Fruit fly (Drosophila melanogaster): ENCODE data around the gene CG13775.
A peak's percentile ranks its signal among the peaks of the same experiment; 100 is the strongest.

The CG13775 gene

DNA sequence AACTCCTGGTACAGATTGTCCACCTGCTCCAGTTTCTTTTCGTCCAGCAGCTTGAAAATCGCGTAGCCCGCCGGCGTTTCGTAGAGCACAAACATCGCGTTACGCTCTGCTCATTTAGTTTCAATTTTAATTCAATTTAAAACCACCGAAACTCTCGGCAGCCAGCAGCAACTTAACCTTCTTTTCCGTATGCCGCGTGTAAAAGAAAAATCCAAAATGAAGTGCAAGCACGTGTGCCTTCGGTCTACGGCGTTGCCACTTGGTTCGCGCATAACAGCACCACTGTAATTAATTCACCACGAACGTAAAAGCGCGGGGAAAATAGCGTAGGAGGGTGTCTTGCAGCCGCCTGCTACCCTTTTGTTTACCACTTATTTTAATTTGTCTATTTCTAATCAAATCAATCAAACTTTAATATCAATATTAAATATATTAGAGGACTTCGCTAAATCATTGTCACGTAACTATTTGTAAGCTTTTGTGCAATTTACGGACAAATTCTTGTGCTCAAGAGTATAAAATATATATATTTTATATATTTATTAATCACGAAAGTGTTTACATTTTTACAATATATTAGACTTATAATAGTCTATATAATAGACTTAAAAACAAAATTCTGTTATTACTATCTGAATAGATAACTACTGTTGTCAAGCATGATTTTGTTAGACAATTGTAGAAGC lies 38.1 kb downstream of the CG13775 start, which contains the start of gene nop5 (continued):
- TF ChIP-seq Usf (GFP tag; optimal IDR thresholded peaks at IDR 0.05), result peak; percentile 59
- TF ChIP-seq CG9215 (GFP tag; IDR thresholded peaks at IDR 0.05), result peak; percentile 37; the same call in 1 of the 2 replicates
- peak; percentile 55 for TF ChIP-seq CG6254 (GFP tag; optimal IDR thresholded peaks at IDR 0.05)
- TF ChIP-seq CG7786 (GFP tag; optimal IDR thresholded peaks at IDR 0.05), result no peak
- TF ChIP-seq Fer2 (tag; optimal IDR thresholded peaks at IDR 0.05), result peak; percentile 40
- peak; percentile 55; the same call in 1 of the 3 replicates for TF ChIP-seq CG34422 (GFP tag; IDR thresholded peaks at IDR 0.05)
- TF ChIP-seq NfI (GFP tag; optimal IDR thresholded peaks at IDR 0.05), result peak; percentile 76
- peak; percentile 38 for TF ChIP-seq CG1529 (GFP tag; optimal IDR thresholded peaks at IDR 0.05)
- no peak for TF ChIP-seq CHES-1-like (GFP tag; optimal IDR thresholded peaks at IDR 0.05)
- peak; percentile 39 for TF ChIP-seq CG2875 (GFP tag; optimal IDR thresholded peaks at IDR 0.05)
- TF ChIP-seq cg (GFP tag; optimal IDR thresholded peaks at IDR 0.05), result peak; percentile 24
- no peak for TF ChIP-seq wor (GFP tag; IDR thresholded peaks at IDR 0.05)
- peak; percentile 81 for TF ChIP-seq CG9727 (GFP tag; optimal IDR thresholded peaks at IDR 0.05)
- peak; percentile 65 for TF ChIP-seq CG10979 (tag; optimal IDR thresholded peaks at IDR 0.05)
- no peak for TF ChIP-seq amos (GFP tag; IDR thresholded peaks at IDR 0.05; ENCODE audit: partially characterized antibody)
- peak; percentile 33 for TF ChIP-seq kah (GFP tag; optimal IDR thresholded peaks at IDR 0.05)
- TF ChIP-seq CG3847 (GFP tag; IDR thresholded peaks at IDR 0.05), result no peak
- TF ChIP-seq CG10462 (GFP tag; optimal IDR thresholded peaks at IDR 0.05), result no peak
- TF ChIP-seq Hand (GFP tag; optimal IDR thresholded peaks at IDR 0.05), result peak; percentile 56
- TF ChIP-seq CG17385 (GFP tag; optimal IDR thresholded peaks at IDR 0.05), result peak; percentile 74
- peak; percentile 42 for TF ChIP-seq CG6683 (GFP tag; optimal IDR thresholded peaks at IDR 0.05)
- no peak for TF ChIP-seq Trl (optimal IDR thresholded peaks at IDR 0.05)
- TF ChIP-seq Trl (GFP tag; optimal IDR thresholded peaks at IDR 0.05), result no peak
- peak; percentile 82 for TF ChIP-seq CG8924 (tag; optimal IDR thresholded peaks at IDR 0.05)
- peak in 1 of 2 experiments; percentile 67 for TF ChIP-seq Eip74EF (GFP tag; optimal IDR thresholded peaks at IDR 0.05)
- TF ChIP-seq CG30431 (GFP tag; optimal IDR thresholded peaks at IDR 0.05), result peak; percentile 35
- peak; percentile 81 for TF ChIP-seq CG13296 (GFP tag; optimal IDR thresholded peaks at IDR 0.05)
- TF ChIP-seq CG9437 (GFP tag; optimal IDR thresholded peaks at IDR 0.05), result peak; percentile 81
- TF ChIP-seq CG1603 (tag; optimal IDR thresholded peaks at IDR 0.05), result peak; percentile 49
- no peak for TF ChIP-seq lov (optimal IDR thresholded peaks at IDR 0.05)
- no peak for TF ChIP-seq lov (GFP tag; IDR thresholded peaks at IDR 0.05)
- TF ChIP-seq CG31441 (GFP tag; IDR thresholded peaks at IDR 0.05), result peak; percentile 12; the same call in 1 of the 2 replicates
- peak; percentile 95 for TF ChIP-seq row (GFP tag; IDR thresholded peaks at IDR 0.05)
- peak; percentile 69 for TF ChIP-seq CG9817 (tag; optimal IDR thresholded peaks at IDR 0.05)
- peak; percentile 92 for TF ChIP-seq CG17361 (GFP tag; IDR thresholded peaks at IDR 0.05)
- 0 out of 3 replicates have a peak, but pooled peaks have one; percentile 44 for TF ChIP-seq H15 (GFP tag; IDR thresholded peaks at IDR 0.05)
- peak; percentile 99 for TF ChIP-seq dm (GFP tag; optimal IDR thresholded peaks at IDR 0.05)
- TF ChIP-seq CG10366 (GFP tag; IDR thresholded peaks at IDR 0.05), result no peak
- TF ChIP-seq sug (tag; optimal IDR thresholded peaks at IDR 0.05), result peak; percentile 77
- TF ChIP-seq Sin3A (optimal IDR thresholded peaks at IDR 0.05), result peak; percentile 19
- peak in 1 of 2 experiments; percentile 63 for TF ChIP-seq insv (GFP tag; optimal IDR thresholded peaks at IDR 0.05)
- TF ChIP-seq CG4328 (GFP tag; optimal IDR thresholded peaks at IDR 0.05), result peak; percentile 84
- TF ChIP-seq CG10654 (GFP tag; optimal IDR thresholded peaks at IDR 0.05), result peak; percentile 35
- TF ChIP-seq pros (GFP tag; optimal IDR thresholded peaks at IDR 0.05), result peak; percentile 37
- TF ChIP-seq CG10209 (GFP tag; optimal IDR thresholded peaks at IDR 0.05), result peak; percentile 73
- peak; percentile 65 for TF ChIP-seq CG15696 (tag; optimal IDR thresholded peaks at IDR 0.05)
- peak in 1 of 2 experiments; percentile 54 for TF ChIP-seq bsh (GFP tag; optimal IDR thresholded peaks at IDR 0.05)
- no peak for TF ChIP-seq CrebB (tag; optimal IDR thresholded peaks at IDR 0.05)
- TF ChIP-seq ci (GFP tag; IDR thresholded peaks at IDR 0.05), result peak; percentile 53; the same call in 2 of the 3 replicates

Data from whole organism, embryonic.